Worm (Caenorhabditis elegans): ENCODE data around the gene vit-5.

Gene vit-5

DNA sequence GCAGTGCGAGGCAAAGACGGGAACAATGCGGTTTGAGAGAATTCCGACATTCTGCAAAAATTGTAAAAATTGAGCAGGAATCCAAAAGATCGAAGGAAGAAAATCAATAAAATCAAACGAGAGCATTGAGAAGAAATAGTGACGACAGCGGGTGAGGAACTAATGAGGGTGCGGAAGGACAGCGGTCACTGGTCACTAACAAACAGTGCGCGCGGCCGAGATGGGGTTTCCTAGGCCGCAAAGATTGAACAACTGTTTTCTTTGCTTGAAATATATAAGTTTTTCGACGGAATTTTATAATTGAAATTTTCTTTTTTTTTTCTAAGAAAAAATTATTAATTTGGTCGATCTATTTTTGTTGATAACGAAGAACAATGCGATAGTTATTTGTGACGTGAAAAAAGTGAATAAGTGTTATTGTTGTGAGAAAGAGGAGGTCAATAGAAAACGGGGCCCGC lies 8.3 kb downstream of the vit-5 start, which contains the start of gene unc-78:
unc-78 (minus strand) TSS at position 51 of the 458 bp plus-strand sequence.
- no peak for TF ChIP-seq unc-62 (GFP tag; optimal IDR thresholded peaks at IDR 0.05)

ce11 chrX:3414660-3415144 lies 11.4 kb downstream of the vit-5 start, which contains the start of gene dhs-27:
dhs-27 (minus strand) TSS chrX:3414710.
- TF ChIP-seq unc-62 (GFP tag; optimal IDR thresholded peaks at IDR 0.05) = no peak

ce11 chrX:3416063-3416462 lies 12.8 kb downstream of the vit-5 start:
- TF ChIP-seq unc-62 (GFP tag; optimal IDR thresholded peaks at IDR 0.05) = no peak

DNA sequence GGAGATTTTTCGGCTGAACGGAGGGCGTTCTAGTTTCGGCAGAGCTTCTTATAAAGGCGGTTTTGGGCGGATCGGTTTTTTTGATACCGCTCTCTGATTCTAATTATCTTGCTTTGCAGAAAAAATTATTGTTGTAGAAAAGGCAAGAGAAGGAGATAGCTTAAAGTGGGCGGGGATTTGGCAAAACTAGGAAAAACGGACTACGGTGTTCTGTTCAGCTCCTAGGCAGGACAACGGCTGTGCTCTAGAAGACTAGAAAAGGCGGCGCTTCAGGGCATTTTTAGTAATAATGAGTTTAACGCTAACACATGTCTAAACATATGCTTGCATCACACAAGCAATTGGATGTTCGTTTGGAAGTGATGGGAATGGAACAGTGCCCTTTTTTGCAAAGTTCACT lies 15.8 kb downstream of the vit-5 start, which contains the start of gene C04F6.7:
C04F6.7 (minus strand) TSS at position 101 of the 400 bp plus-strand sequence.
- TF ChIP-seq unc-62 (GFP tag; optimal IDR thresholded peaks at IDR 0.05) = no peak

ce11 chrX:3424516-3424915 lies 21.2 kb downstream of the vit-5 start, which contains the start of gene ZK813.6:
ZK813.6 (plus strand) TSS chrX:3424816.
- no peak for TF ChIP-seq unc-62 (GFP tag; optimal IDR thresholded peaks at IDR 0.05)

DNA sequence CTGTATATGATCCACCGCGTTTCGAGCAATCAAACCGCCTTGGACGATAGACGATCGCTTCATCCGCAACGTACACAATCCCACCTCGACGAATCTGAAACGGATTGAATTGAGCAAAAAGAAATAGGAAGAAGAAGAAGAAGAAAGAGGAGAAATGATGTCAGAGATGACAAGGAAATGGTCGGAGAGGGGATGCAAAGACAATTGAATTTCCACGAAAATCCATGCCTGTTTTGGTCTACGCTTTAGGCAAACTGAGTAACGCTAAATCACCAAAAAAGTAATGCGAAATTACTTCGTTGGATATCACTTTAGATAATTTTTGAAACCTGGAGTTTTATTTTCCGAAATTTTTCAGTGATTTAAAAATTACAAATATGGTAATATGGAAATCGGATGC lies 25.9 kb downstream of the vit-5 start:
- TF ChIP-seq unc-62 (GFP tag; optimal IDR thresholded peaks at IDR 0.05) = no peak

DNA sequence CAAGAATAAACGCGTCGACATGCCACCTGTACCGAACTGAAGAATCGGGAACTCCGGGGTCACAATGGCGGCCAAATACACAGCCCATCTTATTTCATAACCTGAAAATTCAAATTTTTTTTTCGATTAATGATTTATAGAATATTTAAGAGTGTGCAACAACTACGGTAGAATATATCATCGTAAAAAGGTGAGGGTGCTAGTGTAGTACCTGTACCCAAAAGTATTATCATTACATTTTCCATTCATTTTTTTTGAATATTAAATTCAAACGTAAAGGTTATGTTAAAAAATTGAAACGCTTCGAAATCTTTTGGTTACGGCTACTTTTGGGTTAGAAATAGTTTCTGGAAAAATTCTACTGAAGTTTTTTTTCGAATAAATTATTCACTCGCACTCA lies 26.7 kb downstream of the vit-5 start, which contains the start of gene ZK813.4:
ZK813.4 (minus strand) TSS at position 101 of the 400 bp plus-strand sequence.
- no peak for TF ChIP-seq unc-62 (GFP tag; optimal IDR thresholded peaks at IDR 0.05)

DNA sequence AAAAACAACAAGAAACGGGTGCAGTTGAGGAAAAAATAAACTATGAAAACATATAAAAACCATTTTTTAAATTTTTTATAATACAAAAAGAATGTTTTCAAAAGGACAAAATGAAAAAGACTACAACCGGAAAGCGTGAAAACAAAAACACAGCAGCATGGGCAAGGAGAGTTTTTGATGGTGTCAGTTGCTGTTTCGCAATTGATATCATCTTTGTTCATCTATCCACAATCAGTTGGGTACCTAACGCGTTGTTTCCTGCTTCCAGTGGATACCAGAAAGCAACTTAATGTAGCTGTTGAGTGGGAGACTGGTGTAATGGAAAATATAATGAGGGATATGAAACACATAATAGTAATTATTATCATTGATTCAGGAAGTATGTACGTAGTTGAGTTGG lies 36.6 kb downstream of the vit-5 start:
- TF ChIP-seq unc-62 (GFP tag; optimal IDR thresholded peaks at IDR 0.05) = no peak

DNA sequence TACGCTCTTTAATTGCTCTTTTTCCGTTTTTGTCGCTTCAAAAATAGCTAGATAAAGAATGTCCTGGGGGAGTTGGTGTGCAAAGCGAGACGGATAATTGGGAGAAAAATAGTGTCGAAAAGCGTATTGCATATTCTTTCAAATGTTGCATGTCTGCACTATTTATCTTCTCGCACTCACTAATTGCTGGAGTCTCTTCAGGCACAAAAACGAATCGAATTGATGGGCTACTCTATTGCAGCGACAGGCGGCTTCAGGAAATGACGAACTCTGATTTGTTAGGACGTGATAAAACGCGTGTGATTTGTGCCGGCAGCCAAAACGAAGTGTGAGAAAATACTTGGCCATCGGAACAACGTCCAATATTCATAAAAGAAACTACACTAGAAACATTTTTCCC lies 37.0 kb downstream of the vit-5 start:
- no peak for TF ChIP-seq unc-62 (GFP tag; optimal IDR thresholded peaks at IDR 0.05)

- TF ChIP-seq unc-62 (GFP tag; optimal IDR thresholded peaks at IDR 0.05) = no peak
Measured at ce11 chrX:3441539-3441938, 38.3 kb downstream of the vit-5 start, which contains the start of gene ZK813.3. ZK813.3 (plus strand) TSS chrX:3441839.

ce11 chrX:3443526-3443925 lies 40.3 kb downstream of the vit-5 start, which contains the start of gene ZK813.2:
ZK813.2 (plus strand) TSS chrX:3443826.
- no peak for TF ChIP-seq unc-62 (GFP tag; optimal IDR thresholded peaks at IDR 0.05)

- TF ChIP-seq unc-62 (GFP tag; optimal IDR thresholded peaks at IDR 0.05) = no peak
Measured at ce11 chrX:3444514-3444913, 41.2 kb downstream of the vit-5 start, which contains the start of gene ZK813.7. ZK813.7 (plus strand) TSS chrX:3444814.

DNA sequence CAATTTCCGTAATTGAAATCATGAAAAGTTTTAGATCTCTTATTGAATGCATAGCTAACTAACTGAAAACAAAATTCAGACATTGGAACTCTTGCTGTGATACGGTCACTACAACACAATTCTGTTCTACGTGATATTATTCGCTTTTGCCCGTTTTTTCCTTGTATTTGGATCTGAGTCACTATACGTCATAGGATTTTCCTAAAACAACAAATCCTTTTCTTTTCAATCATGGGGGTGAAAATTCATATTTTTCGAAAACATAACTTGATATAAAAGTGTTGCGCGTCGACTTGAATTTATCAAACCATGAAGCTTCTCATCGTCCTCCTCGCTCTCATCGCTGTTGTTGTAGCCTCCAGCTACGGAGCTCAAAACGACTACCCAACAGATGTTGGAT lies 42.7 kb downstream of the vit-5 start, which contains the start of gene ZK813.1:
ZK813.1 (plus strand) TSS at position 301 of the 400 bp plus-strand sequence.
- no peak for TF ChIP-seq unc-62 (GFP tag; optimal IDR thresholded peaks at IDR 0.05)

DNA sequence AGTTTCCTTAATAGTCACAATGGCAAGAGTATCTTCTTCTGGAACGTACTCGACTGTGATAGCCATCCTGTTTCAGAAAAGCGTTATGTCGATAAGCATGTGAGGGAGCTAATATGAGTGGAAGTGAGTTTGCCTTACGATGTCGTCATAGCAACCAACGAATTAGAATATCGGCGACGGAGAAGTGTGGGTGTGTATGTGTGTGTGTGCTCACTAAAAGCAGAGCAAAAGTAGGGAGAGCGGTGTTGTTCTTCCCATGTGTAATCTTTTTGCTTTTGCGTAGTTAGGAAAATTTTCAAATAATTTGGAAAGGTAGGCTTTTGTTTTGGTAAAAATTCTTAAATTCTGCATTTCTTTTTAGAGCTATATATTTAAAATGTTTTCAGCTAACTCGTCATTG lies 47.9 kb downstream of the vit-5 start, which contains the start of gene ZK813.5:
ZK813.5 (minus strand) TSS at position 101 of the 400 bp plus-strand sequence.
- TF ChIP-seq unc-62 (GFP tag; optimal IDR thresholded peaks at IDR 0.05) = no peak

DNA sequence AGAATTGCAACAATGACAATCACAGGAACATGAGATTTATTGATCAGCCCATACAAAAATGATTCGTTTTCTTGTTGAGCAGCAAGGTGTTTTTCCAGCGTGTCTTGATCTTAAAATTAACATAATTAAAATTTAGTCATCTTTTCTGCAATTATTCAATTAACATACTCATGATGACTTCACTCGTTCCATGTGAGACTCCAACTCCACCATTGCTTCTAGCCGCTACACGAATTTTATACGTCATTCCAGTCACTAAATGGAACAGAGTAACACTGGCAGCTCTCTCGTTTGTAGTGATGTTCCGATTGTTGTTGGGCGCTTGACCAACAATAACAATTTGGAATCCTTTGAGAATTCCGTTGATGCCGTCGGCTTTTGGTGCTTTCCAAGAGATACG lies 50.6 kb downstream of the vit-5 start:
- no peak for TF ChIP-seq unc-62 (GFP tag; optimal IDR thresholded peaks at IDR 0.05)

DNA sequence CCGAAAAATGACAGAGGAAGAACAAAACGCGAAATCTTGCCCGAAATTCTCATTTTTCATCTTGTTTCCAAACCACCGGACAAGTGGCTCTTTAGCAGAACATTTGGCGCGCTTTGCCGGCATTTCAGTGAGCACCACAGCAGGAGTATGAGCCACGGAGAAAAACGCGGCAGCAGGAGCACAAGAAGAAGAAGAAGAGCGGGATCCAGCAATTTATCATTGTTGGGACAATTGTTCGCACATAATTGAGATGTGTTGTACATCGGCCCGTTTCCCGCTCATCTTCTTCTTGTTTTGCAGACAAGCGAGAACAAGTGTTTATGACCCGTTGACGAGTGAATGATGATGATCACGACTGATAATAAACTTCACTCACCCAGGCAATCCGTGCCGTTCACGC lies 52.3 kb downstream of the vit-5 start:
- TF ChIP-seq unc-62 (GFP tag; optimal IDR thresholded peaks at IDR 0.05) = no peak
